Worm (Caenorhabditis elegans): ENCODE results near the gene pbs-1.
A peak's percentile ranks its signal among the peaks of the same experiment; 100 is the strongest.

Gene pbs-1

ce11 chrIV:1721610-1722009 lies 12.1 kb upstream of the pbs-1 start:
- TF ChIP-seq lin-40 (tag; optimal IDR thresholded peaks at IDR 0.05) (peak; percentile 79), repo-1 (tag; optimal IDR thresholded peaks at IDR 0.05) (no peak), hmg-1.2 (GFP tag; IDR thresholded peaks at IDR 0.05) (no peak), attf-3 (GFP tag; conservative IDR thresholded peaks at IDR 0.05) (no peak), akir-1 (GFP tag; optimal IDR thresholded peaks at IDR 0.05) (no peak), egrh-3 (GFP tag; IDR thresholded peaks at IDR 0.05) (peak; percentile 88), mes-4 (tag; optimal IDR thresholded peaks at IDR 0.05) (no peak), egl-44 (GFP tag; IDR thresholded peaks at IDR 0.05) (no peak), hlh-12 (tag; optimal IDR thresholded peaks at IDR 0.05) (no peak), let-526 (GFP tag; IDR thresholded peaks at IDR 0.05) (0 out of 2 replicates have a peak, but pooled peaks have one; percentile 7), cebp-2 (GFP tag; IDR thresholded peaks at IDR 0.05) (no peak), zfh-2 (GFP tag; conservative IDR thresholded peaks at IDR 0.05) (peak; percentile 25; the same call in 1 of the 2 replicates), lin-26 (GFP tag; IDR thresholded peaks at IDR 0.05) (peak; percentile 66; the same call in 1 of the 2 replicates)

ce11 chrIV:1720902-1721301 lies 11.4 kb upstream of the pbs-1 start:
- TF ChIP-seq mcd-1 (GFP tag; IDR thresholded peaks at IDR 0.05) (peak; percentile 31; the same call in 1 of the 2 replicates), zfh-2 (GFP tag; conservative IDR thresholded peaks at IDR 0.05) (peak; percentile 65; the same call in 1 of the 2 replicates), lin-40 (tag; optimal IDR thresholded peaks at IDR 0.05) (peak; percentile 20), lin-26 (GFP tag; IDR thresholded peaks at IDR 0.05) (peak; percentile 31; the same call in 1 of the 2 replicates), egrh-3 (GFP tag; IDR thresholded peaks at IDR 0.05) (peak; percentile 86)

- TF ChIP-seq zim-3 (tag; optimal IDR thresholded peaks at IDR 0.05) (no peak), B0261.1 (tag; optimal IDR thresholded peaks at IDR 0.05) (no peak)
Observed at ce11 chrIV:1720474-1720873, 10.9 kb upstream of the pbs-1 start, which contains the start of gene epic-2. Gene epic-2, plus strand, starts transcription at chrIV:1720790.

- TF ChIP-seq lin-40 (tag; optimal IDR thresholded peaks at IDR 0.05) = peak; percentile 29
- no peak for TF ChIP-seq snpc-3.4 (tag; optimal IDR thresholded peaks at IDR 0.05)
Observed at ce11 chrIV:1715705-1716104, 6.2 kb upstream of the pbs-1 start.

ce11 chrIV:1713618-1714017 lies 4.1 kb upstream of the pbs-1 start:
- TF ChIP-seq unc-62 (GFP tag; optimal IDR thresholded peaks at IDR 0.05) (no peak), zfh-2 (GFP tag; conservative IDR thresholded peaks at IDR 0.05) (peak; percentile 75), attf-3 (GFP tag; conservative IDR thresholded peaks at IDR 0.05) (no peak)

ce11 chrIV:1711029-1711489 lies 1.5 kb upstream of the pbs-1 start, which contains the start of gene rpi-2:
Gene rpi-2, plus strand, starts transcription at chrIV:1711262.
- TF ChIP-seq F57A8.1 (GFP tag; optimal IDR thresholded peaks at IDR 0.05) (no peak), ccch-3 (GFP tag; optimal IDR thresholded peaks at IDR 0.05) (no peak), rcor-1 (GFP tag; IDR thresholded peaks at IDR 0.05) (peak; percentile 81), bed-2 (GFP tag; IDR thresholded peaks at IDR 0.05) (no peak), T07F8.4 (tag; optimal IDR thresholded peaks at IDR 0.05) (peak; percentile 71), snpc-4 (GFP tag; optimal IDR thresholded peaks at IDR 0.05) (no peak), snpc-4 (tag; optimal IDR thresholded peaks at IDR 0.05) (peak in 3 of 4 experiments; percentile 48 to 61 (median 56)), F33H1.4 (GFP tag; IDR thresholded peaks at IDR 0.05) (peak; percentile 62), F10E7.11 (tag; optimal IDR thresholded peaks at IDR 0.05) (peak; percentile 94), K12H6.12 (tag; optimal IDR thresholded peaks at IDR 0.05) (peak; percentile 42), unc-62 (GFP tag; optimal IDR thresholded peaks at IDR 0.05) (no peak), hmg-20 (GFP tag; IDR thresholded peaks at IDR 0.05) (peak; percentile 78), ztf-26 (tag; optimal IDR thresholded peaks at IDR 0.05) (peak; percentile 15), Y95B8A.8 (GFP tag; IDR thresholded peaks at IDR 0.05) (peak; percentile 92), hlh-26 (GFP tag; conservative IDR thresholded peaks at IDR 0.05) (0 out of 2 replicates have a peak, but pooled peaks have one; percentile 70), B0035.1 (tag; optimal IDR thresholded peaks at IDR 0.05) (peak; percentile 80), hsf-1 (GFP tag; IDR thresholded peaks at IDR 0.05) (peak; percentile 86), snpc-1.3 (tag; optimal IDR thresholded peaks at IDR 0.05; ENCODE audit: insufficient read depth) (no peak), ztf-18 (tag; optimal IDR thresholded peaks at IDR 0.05) (peak; percentile 58), F37B4.10 (GFP tag; IDR thresholded peaks at IDR 0.05) (0 out of 2 replicates have a peak, but pooled peaks have one; percentile 38), Y53G8AR.9 (GFP tag; conservative IDR thresholded peaks at IDR 0.05) (peak; percentile 96), ceh-58 (GFP tag; IDR thresholded peaks at IDR 0.05) (peak; percentile 97; the same call in 1 of the 2 replicates), repo-1 (tag; optimal IDR thresholded peaks at IDR 0.05) (peak; percentile 83)

All from whole organism, young adult.